Worm (Caenorhabditis elegans) whole organism, L1 larva: Measurements from ENCODE around the gene egl-27.

Experiments used
- C04F5.9 ChIP-seq: sonication (generic microtip); optimal IDR thresholded peaks from 2 replicates; lab custom pipeline; 2016; ENCODE audit warnings: missing genetic modification characterization, missing compliant biosample characterization
- C16A3.4 ChIP-seq: fragments of 150-350 bp; optimal IDR thresholded peaks from 2 replicates; lab custom pipeline; 2014; ENCODE audit warnings: missing biosample characterization, missing genetic modification characterization
- C34B4.2 ChIP-seq: sonication (generic microtip); optimal IDR thresholded peaks from 2 replicates; lab custom pipeline; 2017; ENCODE audit warnings: mild to moderate bottlenecking, missing genetic modification characterization, missing compliant biosample characterization
- F16B12.6 ChIP-seq: fragments of 150-350 bp; optimal IDR thresholded peaks from 2 replicates; lab custom pipeline; 2014; ENCODE audit warnings: missing biosample characterization, missing genetic modification characterization
- aha-1 ChIP-seq: fragments of 150-350 bp; optimal IDR thresholded peaks from 2 replicates; lab custom pipeline; 2014; ENCODE audit warnings: missing biosample characterization, missing genetic modification characterization
- ceh-63 ChIP-seq: fragments of 200-800 bp; sonication (Bioruptor generic); optimal IDR thresholded peaks from 2 replicates; lab custom pipeline; 2018; ENCODE audit warnings: mild to moderate bottlenecking, missing genetic modification characterization, missing compliant biosample characterization
- ceh-82 ChIP-seq, 3 experiments: fragments of 150-350 bp in 1 of 3; sonication (generic microtip) in 2 of 3; optimal IDR thresholded peaks; 2 replicates each; lab custom pipeline; 2014 to 2017; ENCODE audit warnings: missing biosample characterization in 3 of 3, missing genetic modification characterization in 3 of 3
- dpl-1 ChIP-seq, 3 experiments: fragments of 150-350 bp in 2 of 3; sonication (generic microtip) in 1 of 3; optimal IDR thresholded peaks; 2 replicates each; lab custom pipeline; 2014 to 2017; ENCODE audit warnings: missing biosample characterization in 3 of 3, missing genetic modification characterization in 3 of 3, missing genetic modification reagents in 3 of 3
- efl-1 ChIP-seq, 4 experiments: fragments of 150-350 bp; optimal IDR thresholded peaks in 3 of 4; peaks in 1 of 4; 1 replicate in 1 of 4; 2 replicates in 3 of 4; lab custom pipeline; 2014; ENCODE audit warnings: missing biosample characterization in 2 of 4, missing genetic modification characterization in 2 of 4, missing genetic modification reagents in 2 of 4
- elt-2 ChIP-seq: sonication (generic microtip); optimal IDR thresholded peaks from 2 replicates; lab custom pipeline; 2016; ENCODE audit warnings: missing genetic modification characterization, mild to moderate bottlenecking, inconsistent platforms, missing compliant biosample characterization, missing genetic modification reagents
- elt-3 ChIP-seq, 6 experiments: fragments of 150-350 bp in 1 of 6; sonication (generic microtip); optimal IDR thresholded peaks; 2 replicates each; lab custom pipeline; 2017 to 2018; ENCODE audit warnings: missing biosample characterization in 6 of 6, missing genetic modification characterization in 6 of 6, inconsistent platforms in 1 of 6
- ets-5 ChIP-seq: fragments of 200-800 bp; sonication (Bioruptor generic); IDR thresholded peaks from 2 replicates; pipeline ENCODE4 v1.3.6; 2022; ENCODE audit warnings: missing genetic modification characterization, missing compliant biosample characterization
- fkh-10 ChIP-seq: sonication (generic microtip); optimal IDR thresholded peaks from 2 replicates; lab custom pipeline; 2017; ENCODE audit warnings: missing biosample characterization, missing genetic modification reagents, missing genetic modification characterization
- fkh-4 ChIP-seq: sonication (generic microtip); optimal IDR thresholded peaks from 2 replicates; lab custom pipeline; 2016; ENCODE audit warnings: missing compliant biosample characterization, missing genetic modification characterization, borderline replicate concordance
- fkh-8 ChIP-seq: sonication (generic microtip); optimal IDR thresholded peaks from 2 replicates; lab custom pipeline; 2016; ENCODE audit warnings: mild to moderate bottlenecking, missing genetic modification characterization, missing compliant biosample characterization
- fos-1 ChIP-seq: fragments of 150-350 bp; optimal IDR thresholded peaks from 2 replicates; lab custom pipeline; 2014; ENCODE audit warnings: missing biosample characterization, missing genetic modification characterization
- grh-1 ChIP-seq: fragments of 200-800 bp; sonication (Bioruptor generic); IDR thresholded peaks from 2 replicates; pipeline ENCODE4 v1.3.6; 2022; ENCODE audit warnings: missing genetic modification reagents, missing genetic modification characterization, missing compliant biosample characterization
- irx-1 ChIP-seq: sonication (generic microtip); optimal IDR thresholded peaks from 2 replicates; lab custom pipeline; 2016; ENCODE audit warnings: missing genetic modification characterization, missing compliant biosample characterization
- lin-14 ChIP-seq: fragments of 200-800 bp; sonication (Bioruptor generic); optimal IDR thresholded peaks from 2 replicates; lab custom pipeline; 2018; ENCODE audit warnings: mild to moderate bottlenecking, missing genetic modification characterization, moderate library complexity, missing compliant biosample characterization
- lin-15B ChIP-seq: fragments of 150-350 bp; sonication (generic microtip); optimal IDR thresholded peaks from 3 replicates; lab custom pipeline; 2014; ENCODE audit warnings: missing biosample characterization, missing genetic modification characterization
- lir-3 ChIP-seq: sonication (generic microtip); optimal IDR thresholded peaks from 2 replicates; lab custom pipeline; 2016; ENCODE audit warnings: mild to moderate bottlenecking, missing genetic modification characterization, moderate library complexity, missing compliant biosample characterization; ENCODE audit not compliant: poor library complexity
- lsy-2 ChIP-seq, 2 experiments: fragments of 150-350 bp; optimal IDR thresholded peaks; 2 replicates each; lab custom pipeline; 2014; ENCODE audit warnings: missing biosample characterization in 2 of 2, missing genetic modification characterization in 2 of 2
- mab-9 ChIP-seq: fragments of 200-800 bp; sonication (Bioruptor generic); IDR thresholded peaks from 2 replicates; pipeline ENCODE4 v1.3.6; 2022; ENCODE audit warnings: missing genetic modification reagents, missing genetic modification characterization, missing compliant biosample characterization
- mdl-1 ChIP-seq, 2 experiments: fragments of 150-350 bp; optimal IDR thresholded peaks; 2 replicates each; lab custom pipeline; 2014 to 2017; ENCODE audit warnings: missing biosample characterization in 2 of 2, missing genetic modification characterization in 2 of 2, inconsistent platforms in 1 of 2
- nhr-12 ChIP-seq: sonication (generic microtip); optimal IDR thresholded peaks from 2 replicates; lab custom pipeline; 2017; ENCODE audit warnings: missing biosample characterization, missing genetic modification characterization
- nhr-20 ChIP-seq: sonication (generic microtip); optimal IDR thresholded peaks from 2 replicates; lab custom pipeline; 2016; ENCODE audit warnings: mild to moderate bottlenecking, missing genetic modification characterization, missing compliant biosample characterization
- nhr-28 ChIP-seq: fragments of 150-350 bp; optimal IDR thresholded peaks from 2 replicates; lab custom pipeline; 2014; ENCODE audit warnings: missing biosample characterization, missing genetic modification characterization
- nhr-47 ChIP-seq: sonication (generic microtip); optimal IDR thresholded peaks from 2 replicates; lab custom pipeline; 2016; ENCODE audit warnings: mild to moderate bottlenecking, missing genetic modification characterization, moderate library complexity, missing compliant biosample characterization
- nhr-71 ChIP-seq: sonication (generic microtip); optimal IDR thresholded peaks from 2 replicates; lab custom pipeline; 2016; ENCODE audit warnings: mild to moderate bottlenecking, missing genetic modification characterization, moderate library complexity, missing compliant biosample characterization
- pag-3 ChIP-seq: sonication (generic microtip); optimal IDR thresholded peaks from 2 replicates; lab custom pipeline; 2017; ENCODE audit warnings: missing genetic modification characterization, mild to moderate bottlenecking, missing compliant biosample characterization, antibody characterized with exemption, borderline replicate concordance; ENCODE audit not compliant: insufficient read depth
- rnt-1 ChIP-seq: sonication (generic microtip); optimal IDR thresholded peaks from 2 replicates; lab custom pipeline; 2016; ENCODE audit warnings: mild to moderate bottlenecking, missing genetic modification characterization, moderate library complexity, missing compliant biosample characterization
- skn-1 ChIP-seq: fragments of 150-350 bp; optimal IDR thresholded peaks from 2 replicates; lab custom pipeline; 2014; ENCODE audit warnings: missing biosample characterization, missing genetic modification characterization
- snpc-4 ChIP-seq: fragments of 150-350 bp; optimal IDR thresholded peaks from 2 replicates; lab custom pipeline; 2014; ENCODE audit warnings: missing biosample characterization, missing genetic modification characterization
- snu-23 ChIP-seq: sonication (generic microtip); optimal IDR thresholded peaks from 2 replicates; lab custom pipeline; 2016; ENCODE audit warnings: missing genetic modification characterization, missing compliant biosample characterization
- sox-4 ChIP-seq: sonication (generic microtip); optimal IDR thresholded peaks from 2 replicates; lab custom pipeline; 2016; ENCODE audit warnings: missing genetic modification characterization, missing compliant biosample characterization
- sup-37 ChIP-seq: fragments of 200-800 bp; sonication (Bioruptor generic); optimal IDR thresholded peaks from 2 replicates; lab custom pipeline; 2018; ENCODE audit warnings: mild to moderate bottlenecking, missing genetic modification characterization, missing compliant biosample characterization
- swsn-7 ChIP-seq: sonication (generic microtip); optimal IDR thresholded peaks from 2 replicates; lab custom pipeline; 2016; ENCODE audit warnings: missing genetic modification characterization, missing compliant biosample characterization
- tbx-2 ChIP-seq: sonication (generic microtip); optimal IDR thresholded peaks from 2 replicates; lab custom pipeline; 2016; ENCODE audit warnings: missing genetic modification characterization, missing compliant biosample characterization
- tlp-1 ChIP-seq: fragments of 150-350 bp; optimal IDR thresholded peaks from 2 replicates; lab custom pipeline; 2014; ENCODE audit warnings: missing biosample characterization, missing genetic modification characterization
- unc-130 ChIP-seq: fragments of 150-350 bp; optimal IDR thresholded peaks from 2 replicates; lab custom pipeline; 2017; ENCODE audit warnings: missing biosample characterization, missing genetic modification characterization, inconsistent platforms
- unc-62 ChIP-seq: fragments of 150-350 bp; optimal IDR thresholded peaks from 2 replicates; lab custom pipeline; 2014; ENCODE audit warnings: missing biosample characterization, missing genetic modification reagents, missing genetic modification characterization
- unc-86 ChIP-seq: sonication (generic microtip); optimal IDR thresholded peaks from 2 replicates; lab custom pipeline; 2016; ENCODE audit warnings: missing genetic modification characterization, missing compliant biosample characterization
- vab-15 ChIP-seq: sonication (generic microtip); optimal IDR thresholded peaks from 2 replicates; lab custom pipeline; 2017; ENCODE audit warnings: missing genotype, mild to moderate bottlenecking, missing genetic modification characterization, missing compliant biosample characterization
- xbp-1 ChIP-seq: sonication (generic microtip); optimal IDR thresholded peaks from 2 replicates; lab custom pipeline; 2016; ENCODE audit warnings: missing genetic modification characterization, missing compliant biosample characterization
- zag-1 ChIP-seq: fragments of 150-350 bp; optimal IDR thresholded peaks from 2 replicates; lab custom pipeline; 2014; ENCODE audit warnings: missing biosample characterization, missing genetic modification characterization
- ztf-4 ChIP-seq: fragments of 150-350 bp; optimal IDR thresholded peaks from 2 replicates; lab custom pipeline; 2014; ENCODE audit warnings: missing biosample characterization, missing genetic modification characterization

egl-27 gene

DNA sequence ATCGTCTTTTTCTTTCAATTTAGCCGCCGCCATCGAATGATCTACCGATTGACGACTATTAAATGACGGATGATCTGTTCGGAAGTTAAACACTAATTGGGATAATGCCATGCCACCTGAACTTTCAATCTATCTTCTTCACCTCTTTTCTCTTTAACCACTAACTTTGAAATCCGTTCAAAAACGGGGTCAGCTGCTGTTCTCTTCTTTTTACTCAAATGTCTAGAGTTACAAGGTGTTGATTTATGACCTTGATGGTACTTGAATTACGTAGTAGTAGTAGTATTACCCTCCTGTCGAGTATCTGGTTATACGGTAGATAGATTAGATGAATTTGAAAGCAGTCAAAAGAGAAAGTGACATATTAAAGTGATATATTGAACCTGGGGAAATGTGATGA, 13.7 kb upstream of the egl-27 start (continued):
- TF ChIP-seq mdl-1 (tag; optimal IDR thresholded peaks at IDR 0.05; lab: Kevin White, UChicago) (no peak), nhr-28 (tag; lab: Kevin White, UChicago) (no peak), lin-15B (tag; lab: Kevin White, UChicago) (no peak), snpc-4 (no peak), rnt-1 (peak; percentile 24), fos-1 (tag; lab: Kevin White, UChicago) (no peak), unc-130 (peak; percentile 47), tbx-2 (tag; lab: Kevin White, UChicago) (no peak), ceh-63 (GFP tag; lab: Kevin White, UChicago) (no peak), skn-1 (tag; lab: Kevin White, UChicago) (no peak), ceh-82 (tag; optimal IDR thresholded peaks at IDR 0.05; lab: Kevin White, UChicago) (no peak), aha-1 (tag; lab: Kevin White, UChicago) (no peak), pag-3 (tag; lab: Kevin White, UChicago) (peak; percentile 27), irx-1 (tag; lab: Kevin White, UChicago) (peak; percentile 31), ztf-4 (tag; lab: Kevin White, UChicago) (no peak), vab-15 (tag; lab: Kevin White, UChicago) (no peak), C16A3.4 (tag; lab: Kevin White, UChicago) (no peak), fkh-8 (tag; lab: Kevin White, UChicago) (no peak), snu-23 (GFP tag; lab: Kevin White, UChicago) (peak; percentile 37), grh-1 (GFP tag; lab: Robert Waterston, UW) (peak; percentile 37), xbp-1 (no peak), nhr-12 (tag; lab: Kevin White, UChicago) (no peak), zag-1 (tag; lab: Kevin White, UChicago) (no peak), fkh-10 (no peak), C34B4.2 (tag; lab: Kevin White, UChicago) (no peak), fkh-4 (no peak), lin-14 (peak; percentile 78), nhr-47 (tag; lab: Kevin White, UChicago) (no peak), lsy-2 (tag; optimal IDR thresholded peaks at IDR 0.05; lab: Kevin White, UChicago) (peak in 1 of 2 experiments; percentile 59), lir-3 (no peak), unc-86 (no peak), sox-4 (tag; lab: Kevin White, UChicago) (no peak), nhr-71 (tag; lab: Kevin White, UChicago) (peak; percentile 33), unc-62 (GFP tag; lab: Kevin White, UChicago) (no peak), dpl-1 (GFP tag; optimal IDR thresholded peaks at IDR 0.05; lab: Kevin White, UChicago) (no peak), C04F5.9 (tag; lab: Kevin White, UChicago) (no peak), sup-37 (GFP tag; lab: Kevin White, UChicago) (no peak), elt-2 (no peak), efl-1 (optimal IDR thresholded peaks at IDR 0.05; lab: Kevin White, UChicago) (peak in 1 of 2 experiments; percentile 1), efl-1 (GFP tag; optimal IDR thresholded peaks at IDR 0.05 in 1 of 2; lab: Kevin White, UChicago) (no peak)

DNA sequence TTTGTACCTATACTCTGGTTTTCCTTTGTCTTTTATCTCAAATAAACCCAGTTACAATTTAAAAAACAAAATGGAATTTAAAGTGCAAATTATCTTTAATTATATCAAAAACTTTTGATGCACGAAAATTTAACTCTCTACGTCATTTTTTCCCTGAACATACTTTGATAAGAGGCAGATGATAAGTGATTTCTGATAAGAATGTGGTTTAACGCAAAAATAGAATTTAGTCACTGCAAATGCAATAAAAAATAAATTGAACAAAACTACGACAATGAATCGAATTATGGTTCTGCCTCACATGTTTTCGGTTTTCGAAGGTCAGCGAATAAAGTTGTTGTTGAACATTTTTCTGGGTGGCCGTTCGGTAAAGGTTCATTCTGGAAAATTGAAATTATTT, 13.0 kb upstream of the egl-27 start:
- TF ChIP-seq lin-14 (no peak), elt-2 (peak; percentile 80), ets-5 (no peak), tlp-1 (tag; lab: Kevin White, UChicago) (peak; percentile 72), nhr-20 (tag; lab: Kevin White, UChicago) (peak; percentile 44), F16B12.6 (no peak), elt-3 (tag; optimal IDR thresholded peaks at IDR 0.05; lab: Kevin White, UChicago) (peak in 3 of 6 experiments; percentile 4 to 50 (median 33)), swsn-7 (no peak), mab-9 (GFP tag; lab: Robert Waterston, UW) (no peak)
